Fruit fly (Drosophila melanogaster) whole organism, embryonic: ENCODE results near the gene TfIIA-S.
A peak's percentile ranks its signal among the peaks of the same experiment; 100 is the strongest.

Experiments used
- ATbp ChIP-seq: fragments of 200-800 bp; sonication (Bioruptor generic); optimal IDR thresholded peaks from 2 replicates; lab custom pipeline; 2017; ENCODE audit warnings: missing biosample characterization, mild to moderate bottlenecking, missing genetic modification characterization, missing genetic modification reagents
- Atf-2 ChIP-seq: fragments of 200-800 bp; sonication (Bioruptor generic); optimal IDR thresholded peaks from 2 replicates; lab custom pipeline; 2016; ENCODE audit warnings: missing biosample characterization, missing genetic modification characterization
- BtbVII ChIP-seq: fragments of 200-800 bp; sonication (Bioruptor generic); optimal IDR thresholded peaks from 3 replicates; lab custom pipeline; 2017; ENCODE audit warnings: missing biosample characterization, mild to moderate bottlenecking, missing genetic modification characterization
- CG10565 ChIP-seq: fragments of 200-800 bp; sonication (Bioruptor generic); optimal IDR thresholded peaks from 3 replicates; lab custom pipeline; 2016; ENCODE audit warnings: missing biosample characterization, mild to moderate bottlenecking, missing genetic modification characterization
- CG11504 ChIP-seq: fragments of 200-800 bp; sonication (Bioruptor generic); optimal IDR thresholded peaks from 3 replicates; lab custom pipeline; 2019; ENCODE audit warnings: missing biosample characterization, mild to moderate bottlenecking, missing genetic modification characterization, moderate library complexity
- CG12104 ChIP-seq: fragments of 200-800 bp; sonication (Bioruptor generic); optimal IDR thresholded peaks from 3 replicates; lab custom pipeline; 2016; ENCODE audit warnings: missing biosample characterization, missing genetic modification characterization
- CG12769 ChIP-seq: fragments of 200-800 bp; sonication (Bioruptor generic); optimal IDR thresholded peaks from 2 replicates; lab custom pipeline; 2019; ENCODE audit warnings: missing biosample characterization, mild to moderate bottlenecking, missing genetic modification characterization, moderate library complexity
- CG13123 ChIP-seq: fragments of 200-800 bp; sonication (Bioruptor generic); optimal IDR thresholded peaks from 2 replicates; lab custom pipeline; 2016; ENCODE audit warnings: missing biosample characterization, missing genetic modification characterization
- CG13424 ChIP-seq: fragments of 200-800 bp; sonication (Bioruptor generic); optimal IDR thresholded peaks from 2 replicates; lab custom pipeline; 2019; ENCODE audit warnings: missing biosample characterization, mild to moderate bottlenecking, missing genetic modification characterization, moderate library complexity
- CG14667 ChIP-seq: fragments of 200-800 bp; sonication (Bioruptor generic); IDR thresholded peaks from 2 replicates; pipeline ENCODE4 v1.3.6; 2022; ENCODE audit warnings: missing biosample characterization, missing genetic modification characterization
- CG1529 ChIP-seq: fragments of 200-800 bp; sonication (Bioruptor generic); optimal IDR thresholded peaks from 3 replicates; lab custom pipeline; 2018; ENCODE audit warnings: missing biosample characterization, missing genetic modification characterization
- CG15479 ChIP-seq: fragments of 200-800 bp; sonication (Bioruptor generic); optimal IDR thresholded peaks from 3 replicates; lab custom pipeline; 2019; ENCODE audit warnings: missing biosample characterization, mild to moderate bottlenecking, missing genetic modification characterization, moderate library complexity
- CG17829 ChIP-seq: fragments of 200-800 bp; optimal IDR thresholded peaks from 2 replicates; lab custom pipeline; 2019; ENCODE audit warnings: missing biosample characterization, mild to moderate bottlenecking, missing genetic modification characterization, moderate library complexity
- CG1832 ChIP-seq: fragments of 200-800 bp; sonication (Bioruptor generic); optimal IDR thresholded peaks from 2 replicates; lab custom pipeline; 2017; ENCODE audit warnings: missing biosample characterization, mild to moderate bottlenecking, missing genetic modification characterization, inconsistent platforms
- CG2116 ChIP-seq: fragments of 200-800 bp; sonication (Bioruptor generic); optimal IDR thresholded peaks from 3 replicates; lab custom pipeline; 2018; ENCODE audit warnings: missing biosample characterization, mild to moderate bottlenecking, missing genetic modification characterization
- CG2712 ChIP-seq: fragments of 200-800 bp; optimal IDR thresholded peaks from 3 replicates; lab custom pipeline; 2019; ENCODE audit warnings: missing biosample characterization, mild to moderate bottlenecking, missing genetic modification characterization, moderate library complexity
- CG4328 ChIP-seq: fragments of 200-800 bp; sonication (Bioruptor generic); optimal IDR thresholded peaks from 3 replicates; lab custom pipeline; 2017; ENCODE audit warnings: missing biosample characterization, missing genetic modification reagents, missing genetic modification characterization
- CG4424 ChIP-seq: fragments of 200-800 bp; sonication (Bioruptor generic); optimal IDR thresholded peaks from 3 replicates; lab custom pipeline; 2016; ENCODE audit warnings: missing biosample characterization, missing genetic modification characterization
- CG4707 ChIP-seq: fragments of 200-800 bp; sonication (Bioruptor generic); optimal IDR thresholded peaks from 2 replicates; lab custom pipeline; 2018; ENCODE audit warnings: missing biosample characterization, mild to moderate bottlenecking, missing genetic modification characterization, moderate library complexity
- CG4820 ChIP-seq: fragments of 200-800 bp; sonication (Bioruptor generic); optimal IDR thresholded peaks from 3 replicates; lab custom pipeline; 2016; ENCODE audit warnings: missing biosample characterization, missing genetic modification characterization
- Camta ChIP-seq: fragments of 200-800 bp; sonication (Bioruptor generic); optimal IDR thresholded peaks from 2 replicates; lab custom pipeline; 2016; ENCODE audit warnings: missing biosample characterization, missing genetic modification characterization
- CkIIα-i1 ChIP-seq: fragments of 200-800 bp; sonication (Bioruptor generic); IDR thresholded peaks from 2 replicates; pipeline ENCODE4 v1.3.6; 2022; ENCODE audit warnings: missing biosample characterization, missing genetic modification characterization
- Dad ChIP-seq: fragments of 200-800 bp; sonication (Bioruptor generic); optimal IDR thresholded peaks from 3 replicates; lab custom pipeline; 2016; ENCODE audit warnings: missing biosample characterization, missing genetic modification characterization
- Dek ChIP-seq: fragments of 200-800 bp; sonication (Bioruptor generic); optimal IDR thresholded peaks from 3 replicates; lab custom pipeline; 2019; ENCODE audit warnings: missing biosample characterization, mild to moderate bottlenecking, missing genetic modification characterization, moderate library complexity
- Dll ChIP-seq: fragments of 200-800 bp; sonication (Bioruptor generic); IDR thresholded peaks from 4 replicates; pipeline ENCODE4 v1.3.6; 2022; ENCODE audit warnings: missing biosample characterization, missing genetic modification characterization; ENCODE audit not compliant: partially characterized antibody
- Eip74EF ChIP-seq, 2 experiments: fragments of 200-800 bp in 1 of 2; fragments of >200 bp in 1 of 2; sonication (Bioruptor generic) in 1 of 2; optimal IDR thresholded peaks; 2 replicates each; lab custom pipeline; 2017 to 2019; ENCODE audit warnings: missing biosample characterization in 2 of 2, missing genetic modification characterization in 2 of 2, mild to moderate bottlenecking in 1 of 2, moderate library complexity in 1 of 2
- Hr78 ChIP-seq, 2 experiments: fragments of 200-800 bp in 1 of 2; fragments of >200 bp in 1 of 2; sonication (Bioruptor generic) in 1 of 2; optimal IDR thresholded peaks; 2 replicates each; lab custom pipeline; 2017 to 2019; ENCODE audit warnings: missing biosample characterization in 2 of 2, missing genetic modification characterization in 2 of 2, mild to moderate bottlenecking in 1 of 2, moderate library complexity in 1 of 2
- Jarid2 ChIP-seq: fragments of 200-800 bp; sonication (Bioruptor generic); optimal IDR thresholded peaks from 3 replicates; lab custom pipeline; 2017; ENCODE audit warnings: mild to moderate bottlenecking, missing biosample characterization, missing genetic modification reagents, missing genetic modification characterization
- MESR4 ChIP-seq: fragments of 200-800 bp; sonication (Bioruptor generic); optimal IDR thresholded peaks from 2 replicates; lab custom pipeline; 2018; ENCODE audit warnings: missing biosample characterization, mild to moderate bottlenecking, missing genetic modification characterization, moderate library complexity
- MTF-1 ChIP-seq: fragments of 200-800 bp; sonication (Bioruptor generic); optimal IDR thresholded peaks from 2 replicates; lab custom pipeline; 2018; ENCODE audit warnings: missing biosample characterization, mild to moderate bottlenecking, missing genetic modification characterization, borderline replicate concordance
- Med ChIP-seq: fragments of 200-800 bp; sonication (Bioruptor generic); peaks from one replicate; lab custom pipeline; 2016; ENCODE audit warnings: missing biosample characterization, missing genetic modification characterization, mild to moderate bottlenecking, inconsistent platforms, moderate library complexity
- Rfx ChIP-seq: fragments of 200-800 bp; sonication (Bioruptor generic); IDR thresholded peaks from 2 replicates; pipeline ENCODE4 v1.3.6; 2022; ENCODE audit warnings: missing biosample characterization, missing genetic modification characterization
- Rx ChIP-seq: fragments of 200-800 bp; sonication (Bioruptor generic); IDR thresholded peaks from 2 replicates; pipeline ENCODE4 v1.3.6; 2022; ENCODE audit warnings: missing biosample characterization, missing genetic modification characterization
- Stat92E ChIP-seq, 3 experiments: fragments of >200 bp in 2 of 3; fragments of 200-800 bp in 1 of 3; sonication (Bioruptor generic) in 1 of 3; optimal IDR thresholded peaks; 2 replicates each; lab custom pipeline; 2017 to 2019; ENCODE audit warnings: missing biosample characterization in 3 of 3, missing genetic modification characterization in 3 of 3, mild to moderate bottlenecking in 1 of 3, moderate library complexity in 1 of 3
- Usf ChIP-seq: fragments of 200-800 bp; sonication (Bioruptor generic); optimal IDR thresholded peaks from 2 replicates; lab custom pipeline; 2017; ENCODE audit warnings: missing genotype, missing biosample characterization, missing genetic modification characterization
- amos ChIP-seq: fragments of 200-800 bp; sonication (Bioruptor generic); IDR thresholded peaks from 2 replicates; pipeline ENCODE4 v1.3.6; 2022; ENCODE audit warnings: missing biosample characterization, missing genetic modification characterization; ENCODE audit not compliant: partially characterized antibody
- bab2 ChIP-seq: fragments of 200-800 bp; sonication (Bioruptor generic); optimal IDR thresholded peaks from 2 replicates; lab custom pipeline; 2016; ENCODE audit warnings: missing biosample characterization, missing genetic modification characterization
- chm ChIP-seq: fragments of 200-800 bp; sonication (Bioruptor generic); IDR thresholded peaks from 2 replicates; pipeline ENCODE4 v1.3.6; 2022; ENCODE audit warnings: missing biosample characterization, missing genetic modification characterization
- disco-r ChIP-seq: fragments of 200-800 bp; sonication (Bioruptor generic); optimal IDR thresholded peaks from 2 replicates; lab custom pipeline; 2016; ENCODE audit warnings: missing biosample characterization, missing genetic modification characterization
- grau ChIP-seq: fragments of 200-800 bp; optimal IDR thresholded peaks from 3 replicates; lab custom pipeline; 2019; ENCODE audit warnings: missing biosample characterization, mild to moderate bottlenecking, missing genetic modification characterization, moderate library complexity
- gsb ChIP-seq: fragments of 200-800 bp; sonication (Bioruptor generic); IDR thresholded peaks from 2 replicates; pipeline ENCODE4 v1.3.6; 2022; ENCODE audit warnings: missing biosample characterization, missing genetic modification characterization
- gsb-n ChIP-seq: fragments of 200-800 bp; sonication (Bioruptor generic); optimal IDR thresholded peaks from 3 replicates; lab custom pipeline; 2018; ENCODE audit warnings: missing biosample characterization, mild to moderate bottlenecking, missing genetic modification characterization
- pan ChIP-seq, 4 experiments: fragments of >200 bp in 3 of 4; fragments of 200-800 bp in 1 of 4; sonication (Bioruptor generic) in 1 of 4; optimal IDR thresholded peaks in 3 of 4; IDR thresholded peaks in 1 of 4; 2 replicates each; pipeline versions ENCODE4 v1.3.6 to Lab custom; 2017 to 2022; ENCODE audit warnings: missing biosample characterization in 2 of 4, missing genetic modification characterization in 2 of 4, mixed read lengths in 1 of 4
- salm ChIP-seq: fragments of 200-800 bp; sonication (Bioruptor generic); optimal IDR thresholded peaks from 2 replicates; lab custom pipeline; 2018; ENCODE audit warnings: missing biosample characterization, mild to moderate bottlenecking, missing genetic modification characterization
- sd ChIP-seq: fragments of 200-800 bp; sonication (Bioruptor generic); optimal IDR thresholded peaks from 3 replicates; lab custom pipeline; 2018; ENCODE audit warnings: missing biosample characterization, mild to moderate bottlenecking, missing genetic modification characterization, moderate library complexity
- tgo ChIP-seq: fragments of 200-800 bp; sonication (Bioruptor generic); IDR thresholded peaks from 3 replicates; pipeline ENCODE4 v1.3.6; 2022; ENCODE audit warnings: missing biosample characterization, missing genetic modification characterization
- toy ChIP-seq: fragments of 200-800 bp; sonication (Bioruptor generic); IDR thresholded peaks from 2 replicates; pipeline ENCODE4 v1.3.6; 2022; ENCODE audit warnings: missing biosample characterization, missing genetic modification characterization

TfIIA-S gene

DNA sequence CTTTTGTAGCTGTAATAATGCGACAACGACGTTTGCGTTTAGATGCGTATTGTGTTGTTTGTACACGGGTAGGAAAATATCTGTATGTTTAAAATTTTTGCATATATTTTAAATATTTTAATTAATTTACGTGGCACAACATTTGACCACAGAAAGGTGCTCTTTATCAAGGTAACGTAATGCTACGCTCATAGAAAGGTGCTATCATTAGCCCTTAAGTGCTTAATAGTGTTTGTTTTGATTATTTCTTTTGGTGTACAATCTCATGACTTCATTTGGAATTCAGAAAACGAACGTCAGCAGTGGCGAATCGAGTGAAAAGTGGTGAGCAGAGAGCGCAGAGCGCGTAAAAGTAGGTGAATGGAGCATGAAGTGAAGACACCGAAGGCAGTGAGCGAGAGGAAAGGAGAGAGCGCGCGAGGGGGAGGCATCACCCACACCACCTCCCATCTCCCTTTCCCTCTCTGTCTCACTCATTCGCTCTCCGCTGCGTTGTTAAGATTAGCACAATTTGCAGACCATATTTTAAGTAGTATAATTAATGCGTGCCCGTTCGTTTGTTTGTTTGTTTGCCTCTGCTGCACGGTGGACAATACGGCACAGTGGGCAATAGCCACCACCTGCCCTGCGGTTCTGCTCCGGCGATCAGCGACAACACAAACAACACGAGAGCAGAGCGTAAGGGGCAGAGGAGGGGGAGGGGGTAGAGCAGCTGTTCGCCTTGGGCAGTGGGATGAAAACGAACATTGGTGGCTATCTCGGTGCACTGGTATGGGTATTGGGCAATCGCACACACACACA is 31.0 kb upstream of the TfIIA-S start (continued):
- TF ChIP-seq bab2 (GFP tag; lab: Kevin White, UChicago) (no peak), Usf (GFP tag; lab: Kevin White, UChicago) (no peak), CkIIα-i1 (GFP tag; lab: Robert Waterston, UW) (no peak), salm (tag; lab: Kevin White, UChicago) (no peak), CG4328 (peak; percentile 35), BtbVII (GFP tag; lab: Kevin White, UChicago) (no peak), gsb (GFP tag; lab: Robert Waterston, UW) (no peak), amos (no peak), CG4820 (no peak), Atf-2 (no peak), CG4707 (GFP tag; lab: Kevin White, UChicago) (peak; percentile 97), Med (GFP tag; lab: Kevin White, UChicago) (peak; percentile 80), Rx (GFP tag; lab: Robert Waterston, UW) (peak; percentile 56; the same call in 1 of the 2 replicates), CG4424 (GFP tag; lab: Kevin White, UChicago) (no peak), CG1832 (GFP tag; lab: Kevin White, UChicago) (peak; percentile 41), toy (no peak), CG17829 (tag; lab: Kevin White, UChicago) (no peak), Rfx (GFP tag; lab: Robert Waterston, UW) (peak; percentile 59), CG12769 (tag; lab: Kevin White, UChicago) (peak; percentile 87), CG15479 (no peak), disco-r (GFP tag; lab: Kevin White, UChicago) (no peak), Camta (GFP tag; lab: Kevin White, UChicago) (no peak), CG13123 (GFP tag; lab: Kevin White, UChicago) (no peak), Dll (no peak), Dek (tag; lab: Kevin White, UChicago) (peak; percentile 14), CG1529 (GFP tag; lab: Kevin White, UChicago) (no peak), Eip74EF (GFP tag; optimal IDR thresholded peaks at IDR 0.05; lab: Kevin White, UChicago) (no peak), CG12104 (GFP tag; lab: Kevin White, UChicago) (peak; percentile 5), Dad (GFP tag; lab: Kevin White, UChicago) (peak; percentile 30), CG11504 (peak; percentile 59), MESR4 (GFP tag; lab: Kevin White, UChicago) (no peak), CG2116 (GFP tag; lab: Kevin White, UChicago) (no peak), CG13424 (tag; lab: Kevin White, UChicago) (peak; percentile 51), ATbp (GFP tag; lab: Kevin White, UChicago) (peak; percentile 64), Hr78 (GFP tag; optimal IDR thresholded peaks at IDR 0.05; lab: Kevin White, UChicago) (peak in 1 of 2 experiments; percentile 6), CG10565 (no peak), Stat92E (GFP tag; optimal IDR thresholded peaks at IDR 0.05; lab: Kevin White, UChicago) (no peak), CG14667 (GFP tag; lab: Robert Waterston, UW) (no peak), gsb-n (tag; lab: Kevin White, UChicago) (no peak), CG2712 (tag; lab: Kevin White, UChicago) (peak; percentile 31), sd (no peak), chm (GFP tag; lab: Robert Waterston, UW) (peak; percentile 68; the same call in 1 of the 2 replicates), grau (tag; lab: Kevin White, UChicago) (peak; percentile 49), MTF-1 (GFP tag; lab: Kevin White, UChicago) (peak; percentile 26), Jarid2 (no peak), tgo (GFP tag; lab: Robert Waterston, UW) (peak; percentile 28; the same call in 1 of the 3 replicates), pan (optimal IDR thresholded peaks at IDR 0.05; lab: Kevin White, UChicago) (no peak), pan (GFP tag; optimal IDR thresholded peaks at IDR 0.05 in 1 of 2, IDR thresholded peaks at IDR 0.05 in 1 of 2) (peak in 1 of 2 experiments; percentile 71)
